Worm (Caenorhabditis elegans) whole organism, L4 larva: Measurements from ENCODE around the gene set-13.
A peak's percentile ranks its signal among the peaks of the same experiment; 100 is the strongest.

Experiments used
- D1046.2 ChIP-seq: fragments of 200-800 bp; sonication (Bioruptor generic); IDR thresholded peaks from 2 replicates; pipeline ENCODE4 v1.3.6; 2022; ENCODE audit warnings: missing genetic modification characterization, missing compliant biosample characterization
- F44E2.7 ChIP-seq: fragments of 200-800 bp; sonication (Bioruptor generic); IDR thresholded peaks from 2 replicates; pipeline ENCODE4 v2.1.2; 2022; ENCODE audit warnings: missing genetic modification characterization, missing compliant biosample characterization
- F49E8.2 ChIP-seq: sonication (generic microtip); optimal IDR thresholded peaks from 2 replicates; lab custom pipeline; 2016; ENCODE audit warnings: missing compliant biosample characterization, mild to moderate bottlenecking, missing genetic modification characterization, borderline replicate concordance
- T20F7.1 ChIP-seq: fragments of 200-800 bp; sonication (Bioruptor generic); optimal IDR thresholded peaks from 2 replicates; lab custom pipeline; 2018; ENCODE audit warnings: mild to moderate bottlenecking, missing genetic modification characterization, missing compliant biosample characterization
- T26A8.4 ChIP-seq: fragments of 200-800 bp; sonication (Bioruptor generic); IDR thresholded peaks from 2 replicates; pipeline ENCODE4 v1.3.6; 2022; ENCODE audit warnings: missing genetic modification characterization, missing compliant biosample characterization
- Y48G9A.11 ChIP-seq: fragments of 200-800 bp; sonication (Bioruptor generic); IDR thresholded peaks from 2 replicates; pipeline ENCODE4 v1.3.6; 2022; ENCODE audit warnings: missing genetic modification reagents, missing genetic modification characterization, missing compliant biosample characterization
- aly-2 ChIP-seq: sonication (generic microtip); optimal IDR thresholded peaks from 2 replicates; lab custom pipeline; 2018; ENCODE audit warnings: missing biosample characterization, missing genetic modification characterization
- ama-1 ChIP-seq: fragments of 150-350 bp; optimal IDR thresholded peaks from 2 replicates; lab custom pipeline; 2014; ENCODE audit warnings: inconsistent platforms, mixed read lengths
- attf-4 ChIP-seq: sonication (generic microtip); optimal IDR thresholded peaks from 3 replicates; lab custom pipeline; 2017; ENCODE audit warnings: missing biosample characterization, missing genetic modification characterization
- cey-2 ChIP-seq: sonication (generic microtip); optimal IDR thresholded peaks from 3 replicates; lab custom pipeline; 2017; ENCODE audit warnings: missing genetic modification characterization, mild to moderate bottlenecking, missing compliant biosample characterization, antibody characterized with exemption, borderline replicate concordance; ENCODE audit not compliant: insufficient read depth
- daf-16 ChIP-seq, 3 experiments: sonication (generic microtip); optimal IDR thresholded peaks; 2 replicates each; lab custom pipeline; 2016 to 2017; ENCODE audit warnings: missing genetic modification characterization in 3 of 3, missing genetic modification reagents in 3 of 3, mild to moderate bottlenecking in 2 of 3, missing compliant biosample characterization in 2 of 3, missing biosample characterization in 1 of 3, moderate library complexity in 1 of 3
- daf-19 ChIP-seq: fragments of 200-800 bp; sonication (Bioruptor generic); conservative IDR thresholded peaks from 2 replicates; pipeline ENCODE4 v1.3.6; 2022; ENCODE audit warnings: missing genetic modification characterization, missing compliant biosample characterization
- dmd-6 ChIP-seq: fragments of 200-800 bp; sonication (Bioruptor generic); IDR thresholded peaks from 2 replicates; pipeline ENCODE4 v1.3.6; 2022; ENCODE audit warnings: missing genetic modification reagents, missing genetic modification characterization, missing compliant biosample characterization
- dmd-9 ChIP-seq: fragments of 200-800 bp; sonication (Bioruptor generic); IDR thresholded peaks from 2 replicates; pipeline ENCODE4 v1.3.6; 2022; ENCODE audit warnings: missing genetic modification reagents, missing genetic modification characterization, missing compliant biosample characterization
- dpl-1 ChIP-seq: fragments of 150-350 bp; optimal IDR thresholded peaks from 2 replicates; lab custom pipeline; 2014; ENCODE audit warnings: missing biosample characterization, missing genetic modification reagents, missing genetic modification characterization
- egl-27 ChIP-seq: sonication (generic microtip); optimal IDR thresholded peaks from 3 replicates; lab custom pipeline; 2017; ENCODE audit warnings: missing biosample characterization, missing genetic modification reagents, missing genetic modification characterization
- egl-43 ChIP-seq: fragments of 200-800 bp; sonication (Bioruptor generic); IDR thresholded peaks from 2 replicates; pipeline ENCODE4 v1.3.6; 2022; ENCODE audit warnings: missing genetic modification reagents, missing genetic modification characterization, missing compliant biosample characterization
- hlh-11 ChIP-seq: fragments of 200-800 bp; sonication (Bioruptor generic); optimal IDR thresholded peaks from 2 replicates; lab custom pipeline; 2018; ENCODE audit warnings: mild to moderate bottlenecking, missing genetic modification characterization, missing compliant biosample characterization
- hlh-30 ChIP-seq: sonication (generic microtip); optimal IDR thresholded peaks from 2 replicates; lab custom pipeline; 2017; ENCODE audit warnings: antibody characterized with exemption, mild to moderate bottlenecking, missing genetic modification characterization, missing compliant biosample characterization; ENCODE audit not compliant: insufficient read depth
- lim-7 ChIP-seq: fragments of 200-800 bp; sonication (Bioruptor generic); IDR thresholded peaks from 2 replicates; pipeline ENCODE4 v1.3.6; 2022; ENCODE audit warnings: missing genetic modification characterization, missing compliant biosample characterization
- lin-15B ChIP-seq: fragments of 150-350 bp; sonication (generic microtip); optimal IDR thresholded peaks from 3 replicates; lab custom pipeline; 2014; ENCODE audit warnings: missing biosample characterization, missing genetic modification characterization
- lin-29 ChIP-seq: fragments of 200-800 bp; sonication (Bioruptor generic); IDR thresholded peaks from 2 replicates; pipeline ENCODE4 v1.3.6; 2022; ENCODE audit warnings: missing genetic modification reagents, missing genetic modification characterization, missing compliant biosample characterization
- lin-38 ChIP-seq: fragments of 200-800 bp; sonication (Bioruptor generic); IDR thresholded peaks from 2 replicates; pipeline ENCODE4 v1.3.6; 2022; ENCODE audit warnings: missing genetic modification reagents, missing genetic modification characterization, missing compliant biosample characterization
- lir-3 ChIP-seq: sonication (generic microtip); optimal IDR thresholded peaks from 2 replicates; lab custom pipeline; 2016; ENCODE audit warnings: mild to moderate bottlenecking, missing genetic modification characterization, missing compliant biosample characterization
- lsy-2 ChIP-seq, 2 experiments: fragments of 150-350 bp in 1 of 2; sonication (generic microtip) in 1 of 2; optimal IDR thresholded peaks; 2 replicates each; lab custom pipeline; 2014 to 2017; ENCODE audit warnings: missing biosample characterization in 2 of 2, missing genetic modification characterization in 2 of 2
- madf-5 ChIP-seq, 2 experiments: fragments of 200-800 bp; sonication (Bioruptor generic); IDR thresholded peaks; 2 replicates each; pipeline ENCODE4 v1.3.6; 2022; ENCODE audit warnings: missing compliant biosample characterization in 2 of 2, missing genetic modification characterization in 2 of 2
- mdl-1 ChIP-seq, 2 experiments: fragments of 150-350 bp in 1 of 2; sonication (generic microtip) in 1 of 2; optimal IDR thresholded peaks; 2 replicates each; lab custom pipeline; 2014 to 2017; ENCODE audit warnings: missing biosample characterization in 2 of 2, missing genetic modification characterization in 2 of 2
- mdt-29 ChIP-seq: fragments of 200-800 bp; sonication (Bioruptor generic); IDR thresholded peaks from 2 replicates; pipeline ENCODE4 v1.3.6; 2022; ENCODE audit warnings: missing genetic modification reagents, missing genetic modification characterization, missing compliant biosample characterization
- mxl-3 ChIP-seq: fragments of 200-800 bp; sonication (Bioruptor generic); optimal IDR thresholded peaks from 2 replicates; lab custom pipeline; 2018; ENCODE audit warnings: mild to moderate bottlenecking, missing genetic modification characterization, missing compliant biosample characterization
- nhr-10 ChIP-seq: fragments of 150-350 bp; optimal IDR thresholded peaks from 2 replicates; lab custom pipeline; 2014; ENCODE audit warnings: missing biosample characterization, missing genetic modification characterization
- nhr-102 ChIP-seq: sonication (generic microtip); optimal IDR thresholded peaks from 2 replicates; lab custom pipeline; 2016; ENCODE audit warnings: mild to moderate bottlenecking, missing genetic modification characterization, moderate library complexity, missing compliant biosample characterization
- nhr-237 ChIP-seq: sonication (generic microtip); optimal IDR thresholded peaks from 2 replicates; lab custom pipeline; 2017; ENCODE audit warnings: missing biosample characterization, missing genetic modification characterization
- nhr-25 ChIP-seq: sonication (generic microtip); optimal IDR thresholded peaks from 2 replicates; lab custom pipeline; 2017; ENCODE audit warnings: missing genetic modification characterization, mild to moderate bottlenecking, missing compliant biosample characterization, antibody characterized with exemption, moderate library complexity, borderline replicate concordance; ENCODE audit not compliant: insufficient read depth
- nhr-41 ChIP-seq: fragments of 200-800 bp; sonication (Bioruptor generic); IDR thresholded peaks from 2 replicates; pipeline ENCODE4 v1.3.6; 2022; ENCODE audit warnings: missing genetic modification reagents, missing genetic modification characterization, missing compliant biosample characterization
- nhr-6 ChIP-seq: fragments of 150-350 bp; optimal IDR thresholded peaks from 2 replicates; lab custom pipeline; 2014; ENCODE audit warnings: missing biosample characterization, missing genetic modification characterization
- nhr-77 ChIP-seq: fragments of 150-350 bp; optimal IDR thresholded peaks from 2 replicates; lab custom pipeline; 2014; ENCODE audit warnings: missing biosample characterization, missing genetic modification characterization
- rbr-2 ChIP-seq: sonication (generic microtip); optimal IDR thresholded peaks from 2 replicates; lab custom pipeline; 2016; ENCODE audit warnings: missing genotype, missing genetic modification characterization, missing compliant biosample characterization
- saeg-2 ChIP-seq: fragments of 200-800 bp; sonication (Bioruptor generic); IDR thresholded peaks from 2 replicates; pipeline ENCODE4 v1.3.6; 2022; ENCODE audit warnings: missing genetic modification reagents, missing genetic modification characterization, missing compliant biosample characterization
- set-16 ChIP-seq: fragments of 200-800 bp; sonication (Bioruptor generic); IDR thresholded peaks from 2 replicates; pipeline ENCODE4 v1.3.6; 2022; ENCODE audit warnings: missing genetic modification reagents, missing genetic modification characterization, missing compliant biosample characterization
- tra-1 ChIP-seq: fragments of 200-800 bp; sonication (Bioruptor generic); IDR thresholded peaks from 2 replicates; pipeline ENCODE4 v1.3.6; 2022; ENCODE audit warnings: missing genetic modification reagents, missing genetic modification characterization, missing compliant biosample characterization
- unc-39 ChIP-seq: sonication (generic microtip); optimal IDR thresholded peaks from 2 replicates; lab custom pipeline; 2017; ENCODE audit warnings: missing biosample characterization, missing genetic modification characterization
- unc-62 ChIP-seq, 3 experiments: fragments of 150-350 bp in 1 of 3; sonication (generic microtip); optimal IDR thresholded peaks in 2 of 3; peaks in 1 of 3; 1 replicate in 1 of 3; 2 replicates in 2 of 3; lab custom pipeline; 2014 to 2017; ENCODE audit warnings: missing biosample characterization in 3 of 3, missing genetic modification characterization in 3 of 3, missing genetic modification reagents in 3 of 3, missing genotype in 1 of 3
- vab-7 ChIP-seq: fragments of 200-800 bp; sonication (Bioruptor generic); IDR thresholded peaks from 2 replicates; pipeline ENCODE4 v1.3.6; 2022; ENCODE audit warnings: missing genetic modification reagents, missing genetic modification characterization, missing compliant biosample characterization
- zfp-3 ChIP-seq: fragments of 200-800 bp; sonication (Bioruptor generic); conservative IDR thresholded peaks from 2 replicates; pipeline ENCODE4 v1.3.6; 2022; ENCODE audit warnings: missing genetic modification reagents, missing genetic modification characterization, missing compliant biosample characterization
- zip-11 ChIP-seq: fragments of 200-800 bp; sonication (Bioruptor generic); IDR thresholded peaks from 2 replicates; pipeline ENCODE4 v1.3.6; 2022; ENCODE audit warnings: missing genetic modification characterization, missing compliant biosample characterization

Gene set-13

DNA sequence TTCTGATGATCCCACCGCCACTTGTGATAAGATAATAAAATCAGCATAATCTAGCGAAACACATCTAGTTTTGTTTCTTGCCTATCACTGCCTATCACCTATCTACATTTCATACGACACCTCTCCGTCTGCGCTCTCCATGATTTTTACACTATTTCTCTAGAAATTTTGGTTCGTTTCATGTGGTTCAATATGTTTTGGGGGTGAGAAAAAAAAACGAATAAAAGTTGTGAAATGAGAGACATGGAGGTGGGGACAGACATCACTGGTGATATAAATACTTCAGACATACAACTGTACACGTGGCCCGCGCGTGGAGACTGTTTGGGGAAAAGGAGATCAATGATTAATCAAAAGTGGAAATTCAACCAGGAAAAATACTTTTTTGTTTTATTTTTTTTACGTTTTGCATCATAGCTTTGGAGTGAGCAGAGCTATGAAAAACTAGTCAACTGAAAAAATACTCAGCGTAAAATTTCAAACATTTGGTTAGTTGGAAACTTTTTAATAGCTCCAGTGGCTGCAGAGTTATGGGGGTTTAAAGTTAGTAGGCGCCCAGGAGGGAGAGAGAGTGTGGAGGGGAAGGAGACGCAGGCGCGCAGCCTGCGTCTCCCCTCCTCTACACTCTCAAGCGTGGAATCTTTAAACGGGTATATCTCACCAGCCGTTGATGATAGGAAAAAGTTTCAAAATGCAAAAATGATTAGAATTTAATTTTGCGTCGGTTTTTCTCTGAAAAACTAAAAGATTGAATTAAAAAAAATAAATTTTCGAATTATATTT lies 13.8 kb upstream of the set-13 start (continued):
- no peak for TF ChIP-seq daf-16 (GFP tag; optimal IDR thresholded peaks at IDR 0.05; lab: Kevin White, UChicago)
- TF ChIP-seq daf-16 (tag; optimal IDR thresholded peaks at IDR 0.05; lab: Kevin White, UChicago), result peak; percentile 54
- TF ChIP-seq nhr-102, result peak; percentile 40
- TF ChIP-seq hlh-11, result peak; percentile 69
- no peak for TF ChIP-seq vab-7 (GFP tag; lab: Robert Waterston, UW)
- TF ChIP-seq lir-3, result no peak
- no peak for TF ChIP-seq mdl-1 (tag; optimal IDR thresholded peaks at IDR 0.05; lab: Kevin White, UChicago)
- TF ChIP-seq cey-2 (tag; lab: Kevin White, UChicago), result peak; percentile 3
- TF ChIP-seq D1046.2 (GFP tag; lab: Robert Waterston, UW), result no peak
- TF ChIP-seq nhr-237 (tag; lab: Kevin White, UChicago), result no peak
- no peak for TF ChIP-seq egl-27 (tag; lab: Kevin White, UChicago)
- no peak for TF ChIP-seq dpl-1
- no peak for TF ChIP-seq lin-38 (GFP tag; lab: Robert Waterston, UW)
- TF ChIP-seq lin-29 (GFP tag; lab: Robert Waterston, UW), result no peak
- TF ChIP-seq aly-2 (tag; lab: Kevin White, UChicago), result no peak
- no peak for TF ChIP-seq set-16 (GFP tag; lab: Robert Waterston, UW)
- TF ChIP-seq nhr-10 (tag; lab: Kevin White, UChicago), result no peak
- no peak for TF ChIP-seq nhr-6 (tag; lab: Kevin White, UChicago)
- TF ChIP-seq unc-39, result no peak
- peak in 1 of 2 experiments; percentile 70 for TF ChIP-seq unc-62 (GFP tag; optimal IDR thresholded peaks at IDR 0.05 in 1 of 2; lab: Kevin White, UChicago)
- TF ChIP-seq unc-62 (tag; optimal IDR thresholded peaks at IDR 0.05; lab: Kevin White, UChicago), result no peak
- TF ChIP-seq mxl-3, result peak; percentile 70

DNA sequence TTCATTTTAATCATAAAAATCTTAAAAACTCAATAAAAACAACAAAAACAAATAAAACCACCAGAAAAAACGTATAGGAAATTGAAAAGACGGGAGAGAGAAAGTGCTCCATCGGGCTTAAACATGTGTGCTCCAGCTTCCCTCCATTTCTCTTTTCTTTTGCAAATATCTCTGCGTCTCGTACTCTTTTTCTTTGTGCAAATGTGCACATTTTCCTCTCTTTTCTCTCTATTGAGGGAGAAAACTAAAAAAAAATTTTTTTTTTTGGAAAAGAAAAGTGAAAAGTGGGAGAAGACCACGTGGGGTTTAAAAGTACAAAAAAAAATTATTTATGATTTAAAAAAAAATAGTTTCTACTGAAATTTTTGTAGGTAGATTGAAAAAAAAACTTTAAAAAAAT lies 12.5 kb upstream of the set-13 start:
- no peak for TF ChIP-seq zip-11 (GFP tag; lab: Robert Waterston, UW)
- TF ChIP-seq F44E2.7 (GFP tag; lab: Robert Waterston, UW), result no peak
- peak; percentile 26 for TF ChIP-seq hlh-30 (tag; lab: Kevin White, UChicago)
- no peak for TF ChIP-seq rbr-2
- TF ChIP-seq lin-38 (GFP tag; lab: Robert Waterston, UW), result no peak
- no peak for TF ChIP-seq nhr-77 (tag; lab: Kevin White, UChicago)
- peak in 1 of 2 experiments; percentile 52 for TF ChIP-seq lsy-2 (tag; optimal IDR thresholded peaks at IDR 0.05; lab: Kevin White, UChicago)
- TF ChIP-seq dmd-9 (GFP tag; lab: Robert Waterston, UW), result no peak
- TF ChIP-seq lim-7 (GFP tag; lab: Robert Waterston, UW), result no peak
- no peak for TF ChIP-seq Y48G9A.11 (GFP tag; lab: Robert Waterston, UW)
- no peak for TF ChIP-seq mdt-29 (GFP tag; lab: Robert Waterston, UW)
- TF ChIP-seq T26A8.4 (GFP tag; lab: Robert Waterston, UW), result no peak
- no peak for TF ChIP-seq F49E8.2 (tag; lab: Kevin White, UChicago)
- no peak for TF ChIP-seq vab-7 (GFP tag; lab: Robert Waterston, UW)
- TF ChIP-seq dpl-1, result no peak
- no peak for TF ChIP-seq egl-27 (tag; lab: Kevin White, UChicago)
- no peak for TF ChIP-seq daf-16 (GFP tag; optimal IDR thresholded peaks at IDR 0.05; lab: Kevin White, UChicago)
- TF ChIP-seq daf-16 (tag; optimal IDR thresholded peaks at IDR 0.05; lab: Kevin White, UChicago), result no peak
- no peak for TF ChIP-seq nhr-25 (tag; lab: Kevin White, UChicago)
- TF ChIP-seq egl-43, result no peak
- TF ChIP-seq mdl-1 (tag; optimal IDR thresholded peaks at IDR 0.05; lab: Kevin White, UChicago), result peak in 1 of 2 experiments; percentile 65
- no peak for TF ChIP-seq lin-15B (tag; lab: Kevin White, UChicago)
- TF ChIP-seq zfp-3, result no peak
- no peak for TF ChIP-seq T20F7.1 (GFP tag; lab: Kevin White, UChicago)
- TF ChIP-seq daf-19 (GFP tag; lab: Robert Waterston, UW), result no peak
- TF ChIP-seq tra-1 (GFP tag; lab: Robert Waterston, UW), result no peak
- TF ChIP-seq saeg-2, result no peak
- no peak for TF ChIP-seq madf-5 (GFP tag; IDR thresholded peaks at IDR 0.05; lab: Robert Waterston, UW)
- TF ChIP-seq ama-1 (lab: Kevin White, UChicago), result no peak
- peak; percentile 43 for TF ChIP-seq hlh-11
- peak; percentile 19 for TF ChIP-seq nhr-6 (tag; lab: Kevin White, UChicago)
- TF ChIP-seq attf-4 (tag; lab: Kevin White, UChicago), result no peak
- peak; percentile 48 for TF ChIP-seq dmd-6 (GFP tag; lab: Robert Waterston, UW)
- TF ChIP-seq nhr-41, result no peak
